Worm (Caenorhabditis elegans): Measurements from ENCODE around the gene rars-1.

Gene rars-1

DNA sequence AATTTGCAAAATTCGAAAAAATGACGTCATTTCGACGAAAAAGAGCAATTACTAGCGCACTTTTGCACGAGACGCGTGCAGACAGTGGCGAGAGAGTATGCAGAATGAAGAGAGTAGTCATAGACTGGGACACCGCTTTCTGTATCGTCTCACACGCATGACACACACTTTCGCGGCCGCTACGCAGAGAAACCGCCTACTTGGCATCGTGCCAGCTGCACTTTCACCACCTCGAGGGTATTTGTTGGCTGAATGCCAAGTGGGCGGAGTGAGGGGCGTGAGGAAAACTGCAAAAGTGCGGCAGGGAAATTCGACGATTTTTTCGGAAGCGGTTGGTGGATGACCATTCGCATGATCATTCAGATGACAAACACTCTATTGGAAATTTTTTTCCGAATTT lies 17.2 kb downstream of the rars-1 start (continued):
- TF ChIP-seq nhr-237 (tag; optimal IDR thresholded peaks at IDR 0.05): peak; percentile 87
- TF ChIP-seq mbf-1 (tag; optimal IDR thresholded peaks at IDR 0.05): no peak
- peak; percentile 99 for TF ChIP-seq nhr-21 (tag; optimal IDR thresholded peaks at IDR 0.05)
- peak; percentile 67 for TF ChIP-seq alr-1 (tag; optimal IDR thresholded peaks at IDR 0.05)
- peak; percentile 98 for TF ChIP-seq egl-27 (tag; optimal IDR thresholded peaks at IDR 0.05)
- TF ChIP-seq gmeb-1 (tag; optimal IDR thresholded peaks at IDR 0.05): peak; percentile 93
- no peak for TF ChIP-seq aly-2 (tag; optimal IDR thresholded peaks at IDR 0.05)
- TF ChIP-seq ZK546.5 (tag; optimal IDR thresholded peaks at IDR 0.05): peak; percentile 88
- TF ChIP-seq mab-5 (tag; optimal IDR thresholded peaks at IDR 0.05): peak; percentile 96

DNA sequence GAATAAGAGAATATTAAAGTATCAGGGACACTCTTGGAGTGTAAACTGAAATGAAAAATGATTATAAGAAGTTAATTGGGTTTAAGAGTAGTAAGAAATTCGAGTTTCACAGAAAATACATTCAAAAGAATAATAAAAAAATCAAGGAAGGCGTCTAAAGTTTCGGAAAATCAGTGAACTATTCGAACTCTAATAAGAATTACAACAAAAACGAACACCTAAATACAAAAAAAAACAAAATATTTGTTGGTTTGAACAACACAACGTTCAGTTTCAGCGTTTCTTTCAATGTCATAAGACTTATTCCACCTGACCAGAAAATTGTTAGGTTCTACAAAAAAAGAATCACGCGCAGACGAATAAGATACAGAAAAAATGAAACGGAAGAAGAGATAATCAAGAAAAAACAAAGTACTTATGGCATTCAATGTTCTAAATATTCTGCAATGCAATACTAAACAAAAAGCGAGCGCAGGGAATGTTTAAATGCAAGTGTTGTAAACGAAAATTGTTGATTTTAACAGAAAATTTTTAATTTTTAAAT lies 17.9 kb downstream of the rars-1 start, which contains the start of gene nhl-2:
Gene nhl-2 (minus strand): TSS at position 51 of the 544 bp plus-strand sequence.
- TF ChIP-seq dmd-4 (tag; optimal IDR thresholded peaks at IDR 0.05) (no peak), mbf-1 (tag; optimal IDR thresholded peaks at IDR 0.05) (no peak), sma-9 (GFP tag; optimal IDR thresholded peaks at IDR 0.05) (no peak), sma-9 (tag; optimal IDR thresholded peaks at IDR 0.05) (no peak), lsy-2 (tag; optimal IDR thresholded peaks at IDR 0.05) (no peak), egl-27 (tag; optimal IDR thresholded peaks at IDR 0.05) (no peak), R02D3.7 (tag; optimal IDR thresholded peaks at IDR 0.05) (no peak), ztf-11 (tag; optimal IDR thresholded peaks at IDR 0.05) (no peak), mdl-1 (tag; optimal IDR thresholded peaks at IDR 0.05) (no peak)

DNA sequence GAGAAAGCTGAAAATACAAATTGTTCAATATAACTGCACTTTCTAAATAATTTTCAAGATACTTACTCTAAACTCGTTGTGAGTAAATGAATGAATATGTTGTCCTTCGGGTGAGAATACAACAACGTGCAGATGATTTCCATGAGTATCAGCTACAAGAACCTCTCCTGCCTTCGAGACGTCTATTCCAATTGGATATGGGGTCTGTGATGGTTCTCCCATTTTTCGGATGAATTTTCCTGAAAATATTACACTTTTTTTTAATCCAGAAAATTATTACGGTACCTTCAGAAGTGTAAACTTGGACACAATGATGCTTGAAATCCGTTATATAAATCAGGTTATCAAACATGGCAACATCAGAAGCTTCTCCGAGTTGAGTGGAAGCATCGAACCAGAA lies 21.7 kb downstream of the rars-1 start:
- no peak for TF ChIP-seq lin-39 (tag; optimal IDR thresholded peaks at IDR 0.05)
- TF ChIP-seq elt-3 (tag; optimal IDR thresholded peaks at IDR 0.05): no peak
- no peak for TF ChIP-seq dmd-4 (tag; optimal IDR thresholded peaks at IDR 0.05)
- no peak for TF ChIP-seq zag-1 (tag; optimal IDR thresholded peaks at IDR 0.05)
- no peak for TF ChIP-seq nhr-77 (tag; optimal IDR thresholded peaks at IDR 0.05)
- TF ChIP-seq blmp-1 (tag; optimal IDR thresholded peaks at IDR 0.05; ENCODE audit: insufficient read depth): no peak
- no peak for TF ChIP-seq crh-2 (tag; optimal IDR thresholded peaks at IDR 0.05)
- no peak for TF ChIP-seq R02D3.7 (tag; optimal IDR thresholded peaks at IDR 0.05)
- no peak for TF ChIP-seq nhr-11 (tag; optimal IDR thresholded peaks at IDR 0.05)
- no peak for TF ChIP-seq nhr-25 (tag; optimal IDR thresholded peaks at IDR 0.05)
- TF ChIP-seq ZK546.5 (tag; optimal IDR thresholded peaks at IDR 0.05): no peak
- TF ChIP-seq snpc-4 (tag; optimal IDR thresholded peaks at IDR 0.05): no peak
- TF ChIP-seq mdl-1 (tag; optimal IDR thresholded peaks at IDR 0.05): no peak

DNA sequence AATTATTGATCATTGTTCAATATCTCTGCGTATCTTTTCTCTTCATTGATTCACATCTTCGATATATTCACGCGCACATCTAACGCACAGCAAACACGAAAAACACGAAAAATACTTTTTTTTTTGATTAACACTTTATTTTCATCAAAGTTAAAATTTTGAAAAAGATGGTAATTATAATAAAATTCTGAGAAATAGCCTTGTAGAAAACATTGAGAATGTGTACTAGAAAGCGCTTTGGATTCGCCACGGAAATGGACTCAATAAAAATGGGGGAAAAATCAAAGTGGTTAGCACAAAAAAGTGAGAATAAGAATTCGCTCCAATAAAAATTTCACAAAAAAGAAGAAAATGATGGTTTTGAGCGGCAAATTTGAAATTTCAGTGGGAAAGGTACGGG lies 23.4 kb downstream of the rars-1 start, which contains the start of gene F26F4.6:
Gene F26F4.6 (minus strand): TSS at position 101 of the 400 bp plus-strand sequence.
- TF ChIP-seq ama-1 (optimal IDR thresholded peaks at IDR 0.05): no peak
- no peak for TF ChIP-seq nhr-21 (tag; optimal IDR thresholded peaks at IDR 0.05)
- no peak for TF ChIP-seq nhr-77 (tag; optimal IDR thresholded peaks at IDR 0.05)
- TF ChIP-seq lsy-2 (tag; optimal IDR thresholded peaks at IDR 0.05): no peak
- TF ChIP-seq nhr-6 (tag; optimal IDR thresholded peaks at IDR 0.05): no peak
- no peak for TF ChIP-seq blmp-1 (tag; optimal IDR thresholded peaks at IDR 0.05; ENCODE audit: insufficient read depth)
- TF ChIP-seq crh-2 (tag; optimal IDR thresholded peaks at IDR 0.05): no peak
- TF ChIP-seq nhr-129 (tag; optimal IDR thresholded peaks at IDR 0.05): no peak
- no peak for TF ChIP-seq ztf-11 (tag; optimal IDR thresholded peaks at IDR 0.05)
- no peak for TF ChIP-seq dmd-4 (tag; optimal IDR thresholded peaks at IDR 0.05)
- no peak for TF ChIP-seq unc-39 (tag; optimal IDR thresholded peaks at IDR 0.05)
- no peak for TF ChIP-seq mbf-1 (tag; optimal IDR thresholded peaks at IDR 0.05)
- TF ChIP-seq snpc-4 (tag; optimal IDR thresholded peaks at IDR 0.05): no peak
- TF ChIP-seq lin-39 (tag; optimal IDR thresholded peaks at IDR 0.05): no peak
- TF ChIP-seq nhr-237 (tag; optimal IDR thresholded peaks at IDR 0.05): no peak
- no peak for TF ChIP-seq nhr-11 (tag; optimal IDR thresholded peaks at IDR 0.05)
- no peak for TF ChIP-seq egl-27 (tag; optimal IDR thresholded peaks at IDR 0.05)
- no peak for TF ChIP-seq lin-13 (GFP tag; optimal IDR thresholded peaks at IDR 0.05)
- no peak for TF ChIP-seq nhr-12 (tag; optimal IDR thresholded peaks at IDR 0.05)

DNA sequence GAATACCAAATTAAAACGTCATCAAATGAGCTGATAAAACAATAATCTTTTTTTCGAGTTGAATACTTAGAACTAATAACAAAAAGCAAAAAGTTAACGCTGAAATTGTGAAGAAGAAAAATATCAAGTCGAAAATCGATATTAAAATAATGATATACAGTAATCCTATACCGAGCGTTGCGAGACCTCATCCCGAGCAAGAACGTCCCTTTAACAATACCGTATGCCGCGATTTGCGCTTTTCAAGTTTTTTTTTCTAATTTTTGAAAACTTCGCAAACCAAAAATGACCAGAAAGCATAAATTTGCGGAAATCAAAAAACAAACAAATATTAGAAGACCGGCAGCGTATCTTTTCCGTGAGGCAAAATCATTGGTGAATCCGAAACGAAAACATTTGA lies 26.0 kb downstream of the rars-1 start, which contains the start of gene F26F4.5:
Gene F26F4.5 (minus strand): TSS at position 256 of the 400 bp plus-strand sequence.
- TF ChIP-seq ztf-11 (tag; optimal IDR thresholded peaks at IDR 0.05) (no peak), mdl-1 (tag; optimal IDR thresholded peaks at IDR 0.05) (no peak), aly-2 (tag; optimal IDR thresholded peaks at IDR 0.05) (no peak), unc-55 (GFP tag; optimal IDR thresholded peaks at IDR 0.05) (no peak)

All from whole organism, L2 larva.